Worm (Caenorhabditis elegans) whole organism, L1 larva: ENCODE measurements around the gene C12D5.5.
A peak's percentile ranks its signal among the peaks of the same experiment; 100 is the strongest.

Experiments used
- C04F5.9 ChIP-seq: sonication (generic microtip); optimal IDR thresholded peaks from 2 replicates; lab custom pipeline; 2016; ENCODE audit warnings: missing genetic modification characterization, missing compliant biosample characterization
- C34B4.2 ChIP-seq: sonication (generic microtip); optimal IDR thresholded peaks from 2 replicates; lab custom pipeline; 2017; ENCODE audit warnings: mild to moderate bottlenecking, missing genetic modification characterization, missing compliant biosample characterization
- alr-1 ChIP-seq: fragments of 200-800 bp; sonication (Bioruptor generic); optimal IDR thresholded peaks from 2 replicates; lab custom pipeline; 2018; ENCODE audit warnings: borderline replicate concordance, mild to moderate bottlenecking, missing genetic modification characterization, missing compliant biosample characterization
- blmp-1 ChIP-seq: fragments of 150-350 bp; optimal IDR thresholded peaks from 2 replicates; lab custom pipeline; 2014; ENCODE audit warnings: missing biosample characterization, missing genetic modification characterization
- ceh-82 ChIP-seq, 3 experiments: fragments of 150-350 bp in 1 of 3; sonication (generic microtip) in 2 of 3; optimal IDR thresholded peaks; 2 replicates each; lab custom pipeline; 2014 to 2017; ENCODE audit warnings: missing biosample characterization in 3 of 3, missing genetic modification characterization in 3 of 3
- ceh-90 ChIP-seq: sonication (generic microtip); optimal IDR thresholded peaks from 2 replicates; lab custom pipeline; 2016; ENCODE audit warnings: missing genetic modification characterization, missing compliant biosample characterization
- ces-1 ChIP-seq: fragments of 150-350 bp; optimal IDR thresholded peaks from 2 replicates; lab custom pipeline; 2014; ENCODE audit warnings: missing biosample characterization, missing genetic modification reagents, missing genetic modification characterization
- dpl-1 ChIP-seq, 3 experiments: fragments of 150-350 bp in 2 of 3; sonication (generic microtip) in 1 of 3; optimal IDR thresholded peaks; 2 replicates each; lab custom pipeline; 2014 to 2017; ENCODE audit warnings: missing biosample characterization in 3 of 3, missing genetic modification characterization in 3 of 3, missing genetic modification reagents in 3 of 3
- efl-1 ChIP-seq, 4 experiments: fragments of 150-350 bp; optimal IDR thresholded peaks in 3 of 4; peaks in 1 of 4; 1 replicate in 1 of 4; 2 replicates in 3 of 4; lab custom pipeline; 2014; ENCODE audit warnings: missing biosample characterization in 2 of 4, missing genetic modification characterization in 2 of 4, missing genetic modification reagents in 2 of 4
- efl-3 ChIP-seq: fragments of 200-800 bp; sonication (Bioruptor generic); optimal IDR thresholded peaks from 2 replicates; lab custom pipeline; 2018; ENCODE audit warnings: mild to moderate bottlenecking, missing genetic modification characterization, missing compliant biosample characterization
- egl-13 ChIP-seq: sonication (generic microtip); optimal IDR thresholded peaks from 2 replicates; lab custom pipeline; 2016; ENCODE audit warnings: missing genotype, missing genetic modification reagents, missing genetic modification characterization, missing compliant biosample characterization
- elt-3 ChIP-seq, 6 experiments: fragments of 150-350 bp in 1 of 6; sonication (generic microtip); optimal IDR thresholded peaks; 2 replicates each; lab custom pipeline; 2017 to 2018; ENCODE audit warnings: missing biosample characterization in 6 of 6, missing genetic modification characterization in 6 of 6, inconsistent platforms in 1 of 6
- fkh-8 ChIP-seq: sonication (generic microtip); optimal IDR thresholded peaks from 2 replicates; lab custom pipeline; 2016; ENCODE audit warnings: mild to moderate bottlenecking, missing genetic modification characterization, missing compliant biosample characterization
- grh-1 ChIP-seq: fragments of 200-800 bp; sonication (Bioruptor generic); IDR thresholded peaks from 2 replicates; pipeline ENCODE4 v1.3.6; 2022; ENCODE audit warnings: missing genetic modification reagents, missing genetic modification characterization, missing compliant biosample characterization
- hlh-4 ChIP-seq: sonication (generic microtip); optimal IDR thresholded peaks from 2 replicates; lab custom pipeline; 2016; ENCODE audit warnings: mild to moderate bottlenecking, missing genetic modification characterization, missing compliant biosample characterization
- isw-1 ChIP-seq: fragments of 200-800 bp; sonication (Bioruptor generic); IDR thresholded peaks from 2 replicates; pipeline ENCODE4 v1.3.6; 2022; ENCODE audit warnings: missing genetic modification characterization, missing compliant biosample characterization
- lin-14 ChIP-seq: fragments of 200-800 bp; sonication (Bioruptor generic); optimal IDR thresholded peaks from 2 replicates; lab custom pipeline; 2018; ENCODE audit warnings: mild to moderate bottlenecking, missing genetic modification characterization, moderate library complexity, missing compliant biosample characterization
- lin-35 ChIP-seq, 2 experiments: fragments of 150-350 bp; optimal IDR thresholded peaks; 2 replicates each; lab custom pipeline; 2014; ENCODE audit warnings: missing biosample characterization in 2 of 2, missing genetic modification characterization in 2 of 2, missing genetic modification reagents in 2 of 2
- lin-39 ChIP-seq: fragments of 150-350 bp; optimal IDR thresholded peaks from 2 replicates; lab custom pipeline; 2014; ENCODE audit warnings: missing biosample characterization, missing genetic modification reagents, missing genetic modification characterization
- lir-3 ChIP-seq: sonication (generic microtip); optimal IDR thresholded peaks from 2 replicates; lab custom pipeline; 2016; ENCODE audit warnings: mild to moderate bottlenecking, missing genetic modification characterization, moderate library complexity, missing compliant biosample characterization; ENCODE audit not compliant: poor library complexity
- mab-9 ChIP-seq: fragments of 200-800 bp; sonication (Bioruptor generic); IDR thresholded peaks from 2 replicates; pipeline ENCODE4 v1.3.6; 2022; ENCODE audit warnings: missing genetic modification reagents, missing genetic modification characterization, missing compliant biosample characterization
- mdl-1 ChIP-seq, 2 experiments: fragments of 150-350 bp; optimal IDR thresholded peaks; 2 replicates each; lab custom pipeline; 2014 to 2017; ENCODE audit warnings: missing biosample characterization in 2 of 2, missing genetic modification characterization in 2 of 2, inconsistent platforms in 1 of 2
- mef-2 ChIP-seq: fragments of 150-350 bp; optimal IDR thresholded peaks from 2 replicates; lab custom pipeline; 2014; ENCODE audit warnings: missing biosample characterization, missing genetic modification characterization
- mep-1 ChIP-seq: fragments of 150-350 bp; optimal IDR thresholded peaks from 2 replicates; lab custom pipeline; 2014; ENCODE audit warnings: missing biosample characterization, missing genetic modification characterization
- nhr-19 ChIP-seq: fragments of 200-800 bp; sonication (Bioruptor generic); conservative IDR thresholded peaks from 2 replicates; pipeline ENCODE4 v1.3.6; 2022; ENCODE audit warnings: missing genetic modification characterization, missing compliant biosample characterization
- nhr-20 ChIP-seq: sonication (generic microtip); optimal IDR thresholded peaks from 2 replicates; lab custom pipeline; 2016; ENCODE audit warnings: mild to moderate bottlenecking, missing genetic modification characterization, missing compliant biosample characterization
- nhr-237 ChIP-seq: fragments of 150-350 bp; optimal IDR thresholded peaks from 2 replicates; lab custom pipeline; 2014; ENCODE audit warnings: missing biosample characterization, missing genetic modification characterization
- nhr-71 ChIP-seq: sonication (generic microtip); optimal IDR thresholded peaks from 2 replicates; lab custom pipeline; 2016; ENCODE audit warnings: mild to moderate bottlenecking, missing genetic modification characterization, moderate library complexity, missing compliant biosample characterization
- nhr-77 ChIP-seq: fragments of 150-350 bp; optimal IDR thresholded peaks from 2 replicates; lab custom pipeline; 2014; ENCODE audit warnings: missing biosample characterization, missing genetic modification characterization
- nhr-90 ChIP-seq: sonication (generic microtip); optimal IDR thresholded peaks from 2 replicates; lab custom pipeline; 2016; ENCODE audit warnings: mild to moderate bottlenecking, missing genetic modification characterization, missing compliant biosample characterization; ENCODE audit not compliant: poor library complexity
- pqm-1 ChIP-seq: sonication (generic microtip); optimal IDR thresholded peaks from 3 replicates; lab custom pipeline; 2017; ENCODE audit warnings: missing biosample characterization, missing genetic modification characterization
- skn-1 ChIP-seq: fragments of 150-350 bp; optimal IDR thresholded peaks from 2 replicates; lab custom pipeline; 2014; ENCODE audit warnings: missing biosample characterization, missing genetic modification characterization
- snpc-4 ChIP-seq: fragments of 150-350 bp; optimal IDR thresholded peaks from 2 replicates; lab custom pipeline; 2014; ENCODE audit warnings: missing biosample characterization, missing genetic modification characterization
- sox-4 ChIP-seq: sonication (generic microtip); optimal IDR thresholded peaks from 2 replicates; lab custom pipeline; 2016; ENCODE audit warnings: missing genetic modification characterization, missing compliant biosample characterization
- sptf-1 ChIP-seq: fragments of 150-350 bp; optimal IDR thresholded peaks from 2 replicates; lab custom pipeline; 2014; ENCODE audit warnings: missing biosample characterization, missing genetic modification characterization
- vab-15 ChIP-seq: sonication (generic microtip); optimal IDR thresholded peaks from 2 replicates; lab custom pipeline; 2017; ENCODE audit warnings: missing genotype, mild to moderate bottlenecking, missing genetic modification characterization, missing compliant biosample characterization
- xbp-1 ChIP-seq: sonication (generic microtip); optimal IDR thresholded peaks from 2 replicates; lab custom pipeline; 2016; ENCODE audit warnings: missing genetic modification characterization, missing compliant biosample characterization
- ztf-11 ChIP-seq, 2 experiments: sonication (generic microtip); optimal IDR thresholded peaks; 2 replicates each; lab custom pipeline; 2016 to 2017; ENCODE audit warnings: missing genetic modification characterization in 2 of 2, missing biosample characterization in 1 of 2, missing compliant biosample characterization in 1 of 2
- ztf-4 ChIP-seq: fragments of 150-350 bp; optimal IDR thresholded peaks from 2 replicates; lab custom pipeline; 2014; ENCODE audit warnings: missing biosample characterization, missing genetic modification characterization

C12D5.5 gene

DNA sequence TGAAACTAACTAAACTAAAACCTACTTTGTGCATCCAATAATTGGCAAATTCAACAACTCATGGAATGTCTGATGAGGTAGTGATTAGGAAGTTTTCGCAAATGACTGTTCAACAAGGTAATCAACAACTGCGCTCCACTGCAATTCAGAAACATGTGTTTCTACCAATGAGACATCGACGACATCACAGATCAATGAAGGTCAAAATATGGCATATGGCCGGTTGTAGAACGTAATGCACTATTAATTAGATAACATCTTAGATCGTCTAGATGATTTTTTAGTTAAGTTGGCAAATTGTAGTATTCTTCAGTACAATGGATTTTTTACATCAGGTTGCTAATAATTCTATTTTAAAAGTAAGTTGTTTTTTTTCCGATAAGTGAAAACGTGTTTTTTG is 18.1 kb downstream of the C12D5.5 start, which contains the start of the genes nhr-94 and nhr-152 (continued):
- TF ChIP-seq lin-35 (GFP tag; optimal IDR thresholded peaks at IDR 0.05; lab: Kevin White, UChicago) (peak in 1 of 2 experiments; percentile 60), dpl-1 (GFP tag; optimal IDR thresholded peaks at IDR 0.05; lab: Kevin White, UChicago) (no peak), nhr-237 (tag; lab: Kevin White, UChicago) (no peak), nhr-71 (tag; lab: Kevin White, UChicago) (peak; percentile 48), lir-3 (no peak), C34B4.2 (tag; lab: Kevin White, UChicago) (no peak), nhr-20 (tag; lab: Kevin White, UChicago) (peak; percentile 79), nhr-19 (GFP tag; lab: Robert Waterston, UW) (0 out of 2 replicates have a peak, but pooled peaks have one; percentile 8), efl-1 (optimal IDR thresholded peaks at IDR 0.05; lab: Kevin White, UChicago) (no peak), efl-1 (GFP tag; optimal IDR thresholded peaks at IDR 0.05 in 1 of 2; lab: Kevin White, UChicago) (peak in 1 of 2 experiments; percentile 60), xbp-1 (tag; lab: Kevin White, UChicago) (no peak), pqm-1 (no peak), lin-14 (peak; percentile 74)

DNA sequence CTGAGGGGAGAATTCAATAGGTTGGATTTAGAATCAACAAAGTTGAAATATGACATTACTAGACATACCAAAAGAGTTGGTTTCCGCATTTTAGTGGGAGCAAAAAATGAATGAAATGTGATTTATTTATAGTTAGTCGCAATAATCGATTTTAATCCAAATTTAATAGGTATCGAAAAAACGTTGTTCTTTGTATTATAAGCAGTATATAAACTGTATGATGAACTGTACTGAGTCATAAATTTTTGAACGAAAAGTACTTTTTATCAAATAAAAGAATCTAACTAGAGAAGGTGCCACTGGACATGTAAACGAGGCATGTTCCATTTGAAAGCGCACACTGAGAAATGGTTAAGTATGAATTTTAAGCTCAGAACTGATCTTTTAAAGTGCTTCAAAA is 21.8 kb downstream of the C12D5.5 start, which contains the start of gene C12D5.9:
Gene C12D5.9, minus strand, starts transcription at position 101 of the 400 bp plus-strand sequence.
- TF ChIP-seq isw-1 (GFP tag; lab: Robert Waterston, UW) (no peak), alr-1 (tag; lab: Kevin White, UChicago) (no peak)
- TF ChIP-seq, all 84 proteins: peak for 0

DNA sequence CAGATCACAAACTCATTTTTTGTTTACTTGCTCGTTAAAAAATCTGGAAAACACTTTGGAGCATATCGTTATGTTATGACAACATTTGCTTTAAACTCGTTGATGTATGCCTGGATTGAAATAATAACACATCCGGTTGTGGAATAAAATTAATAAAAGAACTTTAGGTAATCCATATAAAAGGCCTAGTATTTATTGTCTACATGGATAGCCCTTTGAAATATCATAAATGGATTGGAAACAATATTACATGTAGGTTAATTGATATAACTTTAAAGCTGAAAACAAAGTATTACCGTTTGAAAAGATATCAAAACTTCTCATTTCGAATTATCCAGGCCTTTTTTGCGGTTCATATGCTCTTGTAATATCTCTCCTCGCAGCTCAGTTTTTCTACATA is 22.6 kb downstream of the C12D5.5 start:
- TF ChIP-seq mdl-1 (tag; optimal IDR thresholded peaks at IDR 0.05; lab: Kevin White, UChicago) (no peak), sox-4 (tag; lab: Kevin White, UChicago) (no peak), grh-1 (GFP tag; lab: Robert Waterston, UW) (no peak), C34B4.2 (tag; lab: Kevin White, UChicago) (no peak), egl-13 (tag; lab: Kevin White, UChicago) (no peak), mep-1 (tag; lab: Kevin White, UChicago) (no peak), blmp-1 (tag; lab: Kevin White, UChicago) (no peak), snpc-4 (no peak), isw-1 (GFP tag; lab: Robert Waterston, UW) (no peak), efl-3 (GFP tag; lab: Kevin White, UChicago) (no peak), skn-1 (no peak), sptf-1 (no peak), C04F5.9 (no peak), elt-3 (tag; optimal IDR thresholded peaks at IDR 0.05; lab: Kevin White, UChicago) (no peak)

DNA sequence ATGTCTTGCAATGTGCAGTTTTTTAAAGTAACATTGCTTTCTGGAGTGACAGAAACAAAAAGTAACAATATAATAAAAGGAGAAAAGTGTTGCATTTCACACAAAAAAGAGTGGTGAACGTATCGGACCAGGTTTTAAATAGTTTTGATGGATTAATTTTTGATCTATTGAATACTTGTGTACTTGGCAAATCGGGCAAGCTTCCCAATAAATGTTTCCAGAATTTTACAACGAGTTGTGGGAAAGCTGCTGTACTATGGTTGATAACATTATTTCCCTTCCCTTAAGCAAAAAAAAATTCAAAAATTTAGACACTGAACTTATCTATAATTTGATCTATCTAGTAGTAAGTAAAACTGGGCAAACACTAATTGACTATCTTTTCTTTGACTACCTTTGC is 25.4 kb downstream of the C12D5.5 start, which contains the start of gene C12D5.10:
Gene C12D5.10, minus strand, starts transcription at position 101 of the 400 bp plus-strand sequence.
- no peak for TF ChIP-seq ceh-82 (tag; optimal IDR thresholded peaks at IDR 0.05; lab: Kevin White, UChicago)
- TF ChIP-seq ces-1 (GFP tag; lab: Kevin White, UChicago), result no peak
- no peak for TF ChIP-seq mdl-1 (tag; optimal IDR thresholded peaks at IDR 0.05; lab: Kevin White, UChicago)
- TF ChIP-seq blmp-1 (tag; lab: Kevin White, UChicago), result no peak
- TF ChIP-seq hlh-4, result no peak
- TF ChIP-seq vab-15 (tag; lab: Kevin White, UChicago), result no peak
- no peak for TF ChIP-seq ztf-4
- no peak for TF ChIP-seq mab-9
- TF ChIP-seq mef-2, result no peak
- TF ChIP-seq efl-3 (GFP tag; lab: Kevin White, UChicago), result no peak
- no peak for TF ChIP-seq nhr-90 (tag; lab: Kevin White, UChicago)
- TF ChIP-seq ztf-11 (tag; optimal IDR thresholded peaks at IDR 0.05; lab: Kevin White, UChicago), result no peak
- no peak for TF ChIP-seq ceh-90 (tag; lab: Kevin White, UChicago)
- TF ChIP-seq nhr-77 (tag; lab: Kevin White, UChicago), result no peak
- no peak for TF ChIP-seq lir-3
- TF ChIP-seq nhr-20 (tag; lab: Kevin White, UChicago), result no peak
- no peak for TF ChIP-seq fkh-8
- no peak for TF ChIP-seq lin-39
- TF ChIP-seq, all 84 proteins: peak for 0
